Fruit fly (Drosophila melanogaster) whole organism, embryonic: ENCODE results near the gene obst-B.
A peak's percentile ranks its signal among the peaks of the same experiment; 100 is the strongest.

Experiments
- Atf3 ChIP-seq: fragments of 200-800 bp; sonication (Bioruptor generic); optimal IDR thresholded peaks from 3 replicates; lab custom pipeline; 2016; ENCODE audit warnings: missing biosample characterization, missing genetic modification characterization
- CG10959 ChIP-seq: fragments of 200-800 bp; sonication (Bioruptor generic); IDR thresholded peaks from 2 replicates; pipeline ENCODE4 v1.3.6; 2022; ENCODE audit warnings: missing biosample characterization, missing genetic modification characterization
- CG11723 ChIP-seq: fragments of 200-800 bp; sonication (Bioruptor generic); optimal IDR thresholded peaks from 2 replicates; lab custom pipeline; 2017; ENCODE audit warnings: missing biosample characterization, mild to moderate bottlenecking, missing genetic modification characterization
- CG12942 ChIP-seq: fragments of 200-800 bp; sonication (Bioruptor generic); optimal IDR thresholded peaks from 3 replicates; lab custom pipeline; 2016; ENCODE audit warnings: missing biosample characterization, missing genetic modification characterization
- CG13287 ChIP-seq: fragments of 200-800 bp; sonication (Bioruptor generic); IDR thresholded peaks from 2 replicates; pipeline ENCODE4 v1.3.6; 2022; ENCODE audit warnings: missing biosample characterization, missing genetic modification characterization; ENCODE audit not compliant: partially characterized antibody
- CG14860 ChIP-seq: fragments of 200-800 bp; sonication (Bioruptor generic); IDR thresholded peaks from 3 replicates; pipeline ENCODE4 v1.3.6; 2022; ENCODE audit warnings: missing biosample characterization, missing genetic modification characterization; ENCODE audit not compliant: partially characterized antibody
- CG1603 ChIP-seq: fragments of 200-800 bp; sonication (Bioruptor generic); optimal IDR thresholded peaks from 2 replicates; lab custom pipeline; 2019; ENCODE audit warnings: missing biosample characterization, mild to moderate bottlenecking, missing genetic modification characterization, moderate library complexity
- CG16863 ChIP-seq: fragments of 200-800 bp; sonication (Bioruptor generic); optimal IDR thresholded peaks from 3 replicates; lab custom pipeline; 2016; ENCODE audit warnings: missing biosample characterization, missing genetic modification characterization
- CG17361 ChIP-seq: fragments of 200-800 bp; sonication (Bioruptor generic); IDR thresholded peaks from 3 replicates; pipeline ENCODE4 v1.3.6; 2022; ENCODE audit warnings: missing biosample characterization, missing genetic modification characterization
- CG17912 ChIP-seq: fragments of 200-800 bp; sonication (Bioruptor generic); optimal IDR thresholded peaks from 2 replicates; lab custom pipeline; 2018; ENCODE audit warnings: missing biosample characterization, mild to moderate bottlenecking, missing genetic modification characterization
- CG2129 ChIP-seq: fragments of 200-800 bp; sonication (Bioruptor generic); IDR thresholded peaks from 2 replicates; pipeline ENCODE4 v1.3.6; 2022; ENCODE audit warnings: missing biosample characterization, missing genetic modification characterization; ENCODE audit not compliant: partially characterized antibody
- CG30431 ChIP-seq: fragments of 200-800 bp; sonication (Bioruptor generic); optimal IDR thresholded peaks from 2 replicates; lab custom pipeline; 2017; ENCODE audit warnings: missing biosample characterization, missing genetic modification characterization
- CG32532 ChIP-seq: fragments of 200-800 bp; sonication (Bioruptor generic); IDR thresholded peaks from 2 replicates; pipeline ENCODE4 v1.3.6; 2022; ENCODE audit warnings: missing biosample characterization, missing genetic modification characterization
- CG32767 ChIP-seq: fragments of 200-800 bp; sonication (Bioruptor generic); IDR thresholded peaks from 2 replicates; pipeline ENCODE4 v1.3.6; 2022; ENCODE audit warnings: missing biosample characterization, missing genetic modification characterization
- CG33557 ChIP-seq: fragments of 200-800 bp; sonication (Bioruptor generic); optimal IDR thresholded peaks from 2 replicates; lab custom pipeline; 2019; ENCODE audit warnings: missing biosample characterization, mild to moderate bottlenecking, missing genetic modification characterization, moderate library complexity
- CG3995 ChIP-seq: fragments of 200-800 bp; sonication (Bioruptor generic); optimal IDR thresholded peaks from 3 replicates; lab custom pipeline; 2016; ENCODE audit warnings: missing biosample characterization, missing genetic modification characterization
- CG4360 ChIP-seq: fragments of 200-800 bp; sonication (Bioruptor generic); IDR thresholded peaks from 2 replicates; pipeline ENCODE4 v1.3.6; 2022; ENCODE audit warnings: missing biosample characterization, missing genetic modification characterization
- CG4404 ChIP-seq: fragments of 200-800 bp; sonication (Bioruptor generic); IDR thresholded peaks from 2 replicates; pipeline ENCODE4 v1.3.6; 2022; ENCODE audit warnings: missing biosample characterization, missing genetic modification characterization
- CG4820 ChIP-seq: fragments of 200-800 bp; sonication (Bioruptor generic); optimal IDR thresholded peaks from 3 replicates; lab custom pipeline; 2016; ENCODE audit warnings: missing biosample characterization, missing genetic modification characterization
- CG6254 ChIP-seq: fragments of 200-800 bp; sonication (Bioruptor generic); optimal IDR thresholded peaks from 3 replicates; lab custom pipeline; 2017; ENCODE audit warnings: mild to moderate bottlenecking, missing biosample characterization, missing genetic modification reagents, missing genetic modification characterization
- CG7928 ChIP-seq: fragments of 200-800 bp; sonication (Bioruptor generic); optimal IDR thresholded peaks from 2 replicates; lab custom pipeline; 2017; ENCODE audit warnings: missing biosample characterization, mild to moderate bottlenecking, missing genetic modification characterization
- CG7963 ChIP-seq: fragments of 200-800 bp; sonication (Bioruptor generic); IDR thresholded peaks from 3 replicates; pipeline ENCODE4 v1.3.6; 2022; ENCODE audit warnings: missing biosample characterization, missing genetic modification characterization; ENCODE audit not compliant: partially characterized antibody
- CG8388 ChIP-seq: fragments of 200-800 bp; sonication (Bioruptor generic); optimal IDR thresholded peaks from 2 replicates; lab custom pipeline; 2019; ENCODE audit warnings: missing biosample characterization, mild to moderate bottlenecking, missing genetic modification characterization, moderate library complexity
- CG8478 ChIP-seq: fragments of >200 bp; optimal IDR thresholded peaks from 2 replicates; lab custom pipeline; 2018
- Drgx ChIP-seq: fragments of 200-800 bp; sonication (Bioruptor generic); IDR thresholded peaks from 2 replicates; pipeline ENCODE4 v1.3.6; 2022; ENCODE audit warnings: missing biosample characterization, missing genetic modification characterization
- Ets65A ChIP-seq: fragments of 200-800 bp; sonication (Bioruptor generic); peaks from one replicate; lab custom pipeline; 2016; ENCODE audit warnings: missing biosample characterization, missing genetic modification characterization
- H2.0 ChIP-seq: fragments of 200-800 bp; sonication (Bioruptor generic); IDR thresholded peaks from 2 replicates; pipeline ENCODE4 v1.3.6; 2022; ENCODE audit warnings: missing biosample characterization, missing genetic modification characterization
- Meics ChIP-seq: fragments of 200-800 bp; sonication (Bioruptor generic); optimal IDR thresholded peaks from 2 replicates; lab custom pipeline; 2017; ENCODE audit warnings: missing biosample characterization, mild to moderate bottlenecking, missing genetic modification characterization
- NfI ChIP-seq: fragments of 200-800 bp; sonication (Bioruptor generic); optimal IDR thresholded peaks from 3 replicates; lab custom pipeline; 2018; ENCODE audit warnings: missing biosample characterization, mild to moderate bottlenecking, missing genetic modification characterization, moderate library complexity
- Tbp ChIP-seq: fragments of >200 bp; optimal IDR thresholded peaks from 2 replicates; lab custom pipeline; 2018; ENCODE audit warnings: missing biosample characterization, missing genetic modification characterization
- ab ChIP-seq: fragments of 200-800 bp; sonication (Bioruptor generic); optimal IDR thresholded peaks from 2 replicates; lab custom pipeline; 2016; ENCODE audit warnings: missing biosample characterization, missing genetic modification characterization
- ac ChIP-seq: fragments of 200-800 bp; sonication (Bioruptor generic); optimal IDR thresholded peaks from 3 replicates; lab custom pipeline; 2017; ENCODE audit warnings: missing biosample characterization, mild to moderate bottlenecking, missing genetic modification characterization
- ato ChIP-seq: fragments of 200-800 bp; sonication (Bioruptor generic); IDR thresholded peaks from 2 replicates; pipeline ENCODE4 v1.3.6; 2022; ENCODE audit warnings: missing biosample characterization, missing genetic modification characterization; ENCODE audit not compliant: partially characterized antibody
- cg ChIP-seq: fragments of 200-800 bp; sonication (Bioruptor generic); optimal IDR thresholded peaks from 3 replicates; lab custom pipeline; 2019; ENCODE audit warnings: missing biosample characterization, mild to moderate bottlenecking, missing genetic modification characterization, moderate library complexity
- chm ChIP-seq: fragments of 200-800 bp; sonication (Bioruptor generic); IDR thresholded peaks from 2 replicates; pipeline ENCODE4 v1.3.6; 2022; ENCODE audit warnings: missing biosample characterization, missing genetic modification characterization
- ci ChIP-seq: fragments of 200-800 bp; sonication (Bioruptor generic); IDR thresholded peaks from 3 replicates; pipeline ENCODE4 v1.3.6; 2022; ENCODE audit warnings: missing biosample characterization, missing genetic modification characterization
- croc ChIP-seq: fragments of 200-800 bp; sonication (Bioruptor generic); conservative IDR thresholded peaks from 3 replicates; pipeline ENCODE4 v1.3.6; 2022; ENCODE audit warnings: missing biosample characterization, missing genetic modification characterization
- dm ChIP-seq: fragments of 200-800 bp; sonication (Bioruptor generic); optimal IDR thresholded peaks from 3 replicates; lab custom pipeline; 2016; ENCODE audit warnings: missing biosample characterization, missing genetic modification characterization
- exex ChIP-seq: fragments of 200-800 bp; sonication (Bioruptor generic); optimal IDR thresholded peaks from 4 replicates; lab custom pipeline; 2018; ENCODE audit warnings: missing biosample characterization, mild to moderate bottlenecking, missing genetic modification characterization, moderate library complexity
- gcm2 ChIP-seq: fragments of 200-800 bp; sonication (Bioruptor generic); optimal IDR thresholded peaks from 2 replicates; lab custom pipeline; 2016; ENCODE audit warnings: missing biosample characterization, missing genetic modification characterization
- hbn ChIP-seq: fragments of 200-800 bp; sonication (Bioruptor generic); IDR thresholded peaks from 2 replicates; pipeline ENCODE4 v1.3.6; 2022; ENCODE audit warnings: missing biosample characterization, missing genetic modification characterization; ENCODE audit not compliant: partially characterized antibody
- jumu ChIP-seq: fragments of 200-800 bp; sonication (Bioruptor generic); optimal IDR thresholded peaks from 3 replicates; lab custom pipeline; 2016; ENCODE audit warnings: missing biosample characterization, missing genetic modification characterization
- mam ChIP-seq: fragments of 200-800 bp; sonication (Bioruptor generic); optimal IDR thresholded peaks from 3 replicates; lab custom pipeline; 2016; ENCODE audit warnings: missing biosample characterization, missing genetic modification characterization
- mirr ChIP-seq: fragments of 200-800 bp; sonication (Bioruptor generic); optimal IDR thresholded peaks from 3 replicates; lab custom pipeline; 2018; ENCODE audit warnings: missing biosample characterization, mild to moderate bottlenecking, missing genetic modification characterization
- mld ChIP-seq: fragments of 200-800 bp; sonication (Bioruptor generic); IDR thresholded peaks from 3 replicates; pipeline ENCODE4 v1.3.6; 2022; ENCODE audit warnings: missing biosample characterization, missing genetic modification characterization; ENCODE audit not compliant: partially characterized antibody
- pfk ChIP-seq: fragments of 200-800 bp; sonication (Bioruptor generic); optimal IDR thresholded peaks from 2 replicates; lab custom pipeline; 2018; ENCODE audit warnings: missing biosample characterization, mild to moderate bottlenecking, missing genetic modification characterization, moderate library complexity
- rib ChIP-seq: fragments of 200-800 bp; sonication (Bioruptor generic); IDR thresholded peaks from 2 replicates; pipeline ENCODE4 v1.3.6; 2022; ENCODE audit warnings: missing biosample characterization, missing genetic modification characterization
- sens ChIP-seq: fragments of 200-800 bp; sonication (Bioruptor generic); peaks from one replicate; lab custom pipeline; 2016; ENCODE audit warnings: missing biosample characterization, missing genetic modification characterization
- sim ChIP-seq: fragments of 200-800 bp; sonication (Bioruptor generic); IDR thresholded peaks from 2 replicates; pipeline ENCODE4 v1.3.6; 2022; ENCODE audit warnings: missing biosample characterization, missing genetic modification characterization
- tna ChIP-seq: fragments of 200-800 bp; sonication (Bioruptor generic); IDR thresholded peaks from 2 replicates; pipeline ENCODE4 v1.3.6; 2022; ENCODE audit warnings: missing biosample characterization, missing genetic modification characterization; ENCODE audit not compliant: partially characterized antibody
- trh ChIP-seq: fragments of 200-800 bp; sonication (Bioruptor generic); optimal IDR thresholded peaks from 2 replicates; lab custom pipeline; 2016; ENCODE audit warnings: missing biosample characterization, missing genetic modification characterization
- vvl ChIP-seq: fragments of 200-800 bp; sonication (Bioruptor generic); IDR thresholded peaks from 2 replicates; pipeline ENCODE4 v1.3.6; 2022; ENCODE audit warnings: missing biosample characterization, missing genetic modification characterization
- zfh1 ChIP-seq: fragments of 200-800 bp; sonication (Bioruptor generic); IDR thresholded peaks from 3 replicates; pipeline ENCODE4 v1.3.6; 2022; ENCODE audit warnings: missing biosample characterization, missing genetic modification characterization

The obst-B gene

dm6 chr2L:10004574-10004973, 27.9 kb upstream of the obst-B start (continued):
- TF ChIP-seq exex (tag; lab: Kevin White, UChicago) = no peak
- TF ChIP-seq chm (GFP tag; lab: Robert Waterston, UW) = peak; percentile 63
- no peak for TF ChIP-seq mam (GFP tag; lab: Kevin White, UChicago)
- TF ChIP-seq ato = no peak
- no peak for TF ChIP-seq pfk
- no peak for TF ChIP-seq trh (GFP tag; lab: Kevin White, UChicago)
- TF ChIP-seq hbn (GFP tag; lab: Robert Waterston, UW) = peak; percentile 39; the same call in 1 of the 2 replicates
- no peak for TF ChIP-seq CG32767 (GFP tag; lab: Robert Waterston, UW)
- peak; percentile 73 for TF ChIP-seq ci
- TF ChIP-seq CG17912 (GFP tag; lab: Kevin White, UChicago) = peak; percentile 9
- TF ChIP-seq zfh1 (GFP tag; lab: Robert Waterston, UW) = 0 out of 3 replicates have a peak, but pooled peaks have one; percentile 4
- TF ChIP-seq CG30431 = no peak
- TF ChIP-seq CG33557 (GFP tag; lab: Kevin White, UChicago) = no peak
- no peak for TF ChIP-seq CG8388 (GFP tag; lab: Kevin White, UChicago)
- TF ChIP-seq CG4404 (GFP tag; lab: Robert Waterston, UW) = no peak
- peak; percentile 24 for TF ChIP-seq jumu (GFP tag; lab: Kevin White, UChicago)
- TF ChIP-seq Ets65A (GFP tag; lab: Kevin White, UChicago) = peak; percentile 58
- TF ChIP-seq croc (GFP tag; lab: Robert Waterston, UW) = no peak
- no peak for TF ChIP-seq ab (GFP tag; lab: Kevin White, UChicago)
- no peak for TF ChIP-seq CG6254
- no peak for TF ChIP-seq CG3995 (GFP tag; lab: Kevin White, UChicago)
- no peak for TF ChIP-seq rib (GFP tag; lab: Robert Waterston, UW)
- no peak for TF ChIP-seq gcm2
- peak; percentile 42 for TF ChIP-seq cg (GFP tag; lab: Kevin White, UChicago)
- no peak for TF ChIP-seq H2.0 (GFP tag; lab: Robert Waterston, UW)
- no peak for TF ChIP-seq mirr

DNA sequence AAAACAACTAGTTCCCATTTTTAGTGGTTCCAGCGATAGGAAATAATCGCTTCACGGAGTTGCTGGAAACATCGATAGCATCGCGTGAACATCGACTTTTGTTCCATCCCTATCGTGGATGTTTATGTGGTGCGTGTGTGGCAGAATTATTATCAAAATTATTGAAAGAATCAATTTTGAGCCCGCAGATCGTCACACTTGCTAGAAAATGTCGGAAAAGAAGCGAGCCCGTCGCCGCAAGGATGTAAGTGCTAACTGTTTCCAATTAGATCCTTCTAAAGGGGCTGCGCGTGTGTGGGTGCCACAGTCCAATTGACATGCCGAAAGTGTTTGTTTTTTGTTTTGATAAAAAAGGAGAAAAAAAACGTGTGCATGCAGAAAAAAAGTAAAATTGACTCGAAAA, 23.2 kb upstream of the obst-B start, which contains the start of gene Trp1:
Gene Trp1, plus strand, starts transcription at position 89 of the 403 bp plus-strand sequence.
- TF ChIP-seq CG1603 (tag; lab: Kevin White, UChicago) = peak; percentile 46
- peak; percentile 95 for TF ChIP-seq CG13287 (GFP tag; lab: Robert Waterston, UW)
- peak; percentile 76 for TF ChIP-seq sens (GFP tag; lab: Kevin White, UChicago)
- no peak for TF ChIP-seq Meics (GFP tag; lab: Kevin White, UChicago)
- 0 out of 2 replicates have a peak, but pooled peaks have one; percentile 21 for TF ChIP-seq vvl
- TF ChIP-seq CG11723 (GFP tag; lab: Kevin White, UChicago) = no peak
- TF ChIP-seq CG16863 (GFP tag; lab: Kevin White, UChicago) = no peak
- TF ChIP-seq CG32532 (GFP tag; lab: Robert Waterston, UW) = peak; percentile 11; the same call in 1 of the 2 replicates
- no peak for TF ChIP-seq dm (GFP tag; lab: Kevin White, UChicago)
- TF ChIP-seq CG7963 = peak; percentile 88
- peak; percentile 21; the same call in 1 of the 2 replicates for TF ChIP-seq Drgx
- TF ChIP-seq sim = no peak
- no peak for TF ChIP-seq CG30431
- TF ChIP-seq CG12942 (GFP tag; lab: Kevin White, UChicago) = no peak
- peak; percentile 84 for TF ChIP-seq CG2129 (GFP tag; lab: Robert Waterston, UW)
- no peak for TF ChIP-seq Tbp (GFP tag; lab: Kevin White, UChicago)
- no peak for TF ChIP-seq NfI (GFP tag; lab: Kevin White, UChicago)
- peak; percentile 92 for TF ChIP-seq mld (GFP tag; lab: Robert Waterston, UW)
- no peak for TF ChIP-seq CG7928
- TF ChIP-seq Atf3 (GFP tag; lab: Kevin White, UChicago) = no peak
- TF ChIP-seq CG14860 (GFP tag; lab: Robert Waterston, UW) = peak; percentile 91
- no peak for TF ChIP-seq CG8478 (lab: Kevin White, UChicago)
- TF ChIP-seq CG17361 (GFP tag; lab: Robert Waterston, UW) = no peak
- TF ChIP-seq CG10959 = no peak
- peak; percentile 94 for TF ChIP-seq tna
- TF ChIP-seq CG4820 (GFP tag; lab: Kevin White, UChicago) = no peak
- no peak for TF ChIP-seq CG4360 (GFP tag; lab: Robert Waterston, UW)
- no peak for TF ChIP-seq ac (GFP tag; lab: Kevin White, UChicago)
